Fruit fly (Drosophila melanogaster): ENCODE results near the gene Der-1.

Gene Der-1

dm6 chr2L:1938004-1938403 is 35.8 kb upstream of the Der-1 start (continued):
- TF ChIP-seq kah (GFP tag; optimal IDR thresholded peaks at IDR 0.05) (no peak), Gsc (GFP tag; IDR thresholded peaks at IDR 0.05) (no peak), nerfin-1 (tag; optimal IDR thresholded peaks at IDR 0.05) (no peak), ab (GFP tag; optimal IDR thresholded peaks at IDR 0.05) (no peak), bigmax (GFP tag; optimal IDR thresholded peaks at IDR 0.05) (no peak), CG3847 (GFP tag; IDR thresholded peaks at IDR 0.05) (no peak), D19A (tag; optimal IDR thresholded peaks at IDR 0.05) (no peak), CG12744 (GFP tag; optimal IDR thresholded peaks at IDR 0.05) (no peak), ssp (GFP tag; IDR thresholded peaks at IDR 0.05) (no peak), eve (GFP tag; optimal IDR thresholded peaks at IDR 0.05) (no peak), CG6791 (GFP tag; IDR thresholded peaks at IDR 0.05; ENCODE audit: partially characterized antibody) (peak; percentile 82), mld (GFP tag; IDR thresholded peaks at IDR 0.05; ENCODE audit: partially characterized antibody) (peak; percentile 69; the same call in 2 of the 3 replicates), jigr1 (GFP tag; IDR thresholded peaks at IDR 0.05) (no peak), CG10959 (GFP tag; IDR thresholded peaks at IDR 0.05) (no peak), CG16779 (GFP tag; IDR thresholded peaks at IDR 0.05) (no peak), bbx (GFP tag; IDR thresholded peaks at IDR 0.05; ENCODE audit: partially characterized antibody) (peak; percentile 67), Dll (GFP tag; IDR thresholded peaks at IDR 0.05; ENCODE audit: partially characterized antibody) (no peak), HLH4C (GFP tag; IDR thresholded peaks at IDR 0.05; ENCODE audit: partially characterized antibody) (peak; percentile 43; the same call in 2 of the 3 replicates), CG2116 (GFP tag; optimal IDR thresholded peaks at IDR 0.05) (no peak), cato (GFP tag; optimal IDR thresholded peaks at IDR 0.05; ENCODE audit: borderline replicate concordance) (no peak), z (GFP tag; IDR thresholded peaks at IDR 0.05) (peak; percentile 97), HHEX (GFP tag; optimal IDR thresholded peaks at IDR 0.05) (no peak), Ets97D (GFP tag; optimal IDR thresholded peaks at IDR 0.05) (no peak), hbn (GFP tag; IDR thresholded peaks at IDR 0.05; ENCODE audit: partially characterized antibody) (peak; percentile 26; the same call in 1 of the 2 replicates), CG16813 (GFP tag; IDR thresholded peaks at IDR 0.05; ENCODE audit: partially characterized antibody) (peak; percentile 82), twi (tag; optimal IDR thresholded peaks at IDR 0.05) (no peak), Ets65A (GFP tag) (no peak), tna (GFP tag; IDR thresholded peaks at IDR 0.05; ENCODE audit: partially characterized antibody) (0 out of 2 replicates have a peak, but pooled peaks have one; percentile 43), CG2129 (GFP tag; IDR thresholded peaks at IDR 0.05; ENCODE audit: partially characterized antibody) (no peak), chinmo (GFP tag; IDR thresholded peaks at IDR 0.05; ENCODE audit: partially characterized antibody) (peak; percentile 72; the same call in 2 of the 4 replicates), emc (GFP tag; optimal IDR thresholded peaks at IDR 0.05) (no peak), dpn (GFP tag; optimal IDR thresholded peaks at IDR 0.05) (no peak), trem (tag; optimal IDR thresholded peaks at IDR 0.05) (no peak), sima (GFP tag; optimal IDR thresholded peaks at IDR 0.05) (no peak), Bdp1 (GFP tag; optimal IDR thresholded peaks at IDR 0.05) (peak; percentile 97), br (optimal IDR thresholded peaks at IDR 0.05) (no peak)

- TF ChIP-seq Nf-YB (GFP tag; optimal IDR thresholded peaks at IDR 0.05) (peak; percentile 94), sisA (GFP tag; IDR thresholded peaks at IDR 0.05) (no peak), ranshi (GFP tag; IDR thresholded peaks at IDR 0.05) (0 out of 2 replicates have a peak, but pooled peaks have one; percentile 10), ken (GFP tag; IDR thresholded peaks at IDR 0.05) (no peak), Nf-YC (tag; optimal IDR thresholded peaks at IDR 0.05) (peak; percentile 94), Nf-YA (GFP tag; IDR thresholded peaks at IDR 0.05) (0 out of 2 replicates have a peak, but pooled peaks have one; percentile 18), caup (GFP tag; optimal IDR thresholded peaks at IDR 0.05; ENCODE audit: severe bottlenecking) (peak; percentile 20), B-H1 (GFP tag; IDR thresholded peaks at IDR 0.05) (no peak), Awh (GFP tag; IDR thresholded peaks at IDR 0.05) (peak; percentile 15; the same call in 1 of the 2 replicates), seq (GFP tag; IDR thresholded peaks at IDR 0.05) (peak; percentile 75; the same call in 1 of the 2 replicates), sob (GFP tag; IDR thresholded peaks at IDR 0.05) (peak; percentile 44; the same call in 1 of the 2 replicates), CG10543 (GFP tag; optimal IDR thresholded peaks at IDR 0.05) (peak; percentile 44), crol (GFP tag; IDR thresholded peaks at IDR 0.05) (peak; percentile 72), Aef1 (GFP tag; IDR thresholded peaks at IDR 0.05) (no peak), CG18476 (GFP tag; optimal IDR thresholded peaks at IDR 0.05) (no peak), ci (GFP tag; IDR thresholded peaks at IDR 0.05) (0 out of 3 replicates have a peak, but pooled peaks have one; percentile 24)
Measured at dm6 chr2L:1944473-1945110, 29.2 kb upstream of the Der-1 start.

Measured in whole organism, embryonic.